Worm (Caenorhabditis elegans) whole organism, L1 larva: Measurements from ENCODE around the gene srlf-3.

Experiments used
- aha-1 ChIP-seq: fragments of 150-350 bp; optimal IDR thresholded peaks from 2 replicates; lab custom pipeline; 2014; ENCODE audit warnings: missing biosample characterization, missing genetic modification characterization
- aly-2 ChIP-seq: fragments of 150-350 bp; optimal IDR thresholded peaks from 2 replicates; lab custom pipeline; 2014; ENCODE audit warnings: missing biosample characterization, missing genetic modification characterization
- mdl-1 ChIP-seq, 2 experiments: fragments of 150-350 bp; optimal IDR thresholded peaks; 2 replicates each; lab custom pipeline; 2014 to 2017; ENCODE audit warnings: missing biosample characterization in 2 of 2, missing genetic modification characterization in 2 of 2, inconsistent platforms in 1 of 2
- nhr-11 ChIP-seq: fragments of 150-350 bp; optimal IDR thresholded peaks from 2 replicates; lab custom pipeline; 2014; ENCODE audit warnings: missing biosample characterization, missing genetic modification characterization
- nhr-237 ChIP-seq: fragments of 150-350 bp; optimal IDR thresholded peaks from 2 replicates; lab custom pipeline; 2014; ENCODE audit warnings: missing biosample characterization, missing genetic modification characterization
- nhr-28 ChIP-seq: fragments of 150-350 bp; optimal IDR thresholded peaks from 2 replicates; lab custom pipeline; 2014; ENCODE audit warnings: missing biosample characterization, missing genetic modification characterization
- nhr-90 ChIP-seq: sonication (generic microtip); optimal IDR thresholded peaks from 2 replicates; lab custom pipeline; 2016; ENCODE audit warnings: mild to moderate bottlenecking, missing genetic modification characterization, missing compliant biosample characterization; ENCODE audit not compliant: poor library complexity
- tbx-2 ChIP-seq: sonication (generic microtip); optimal IDR thresholded peaks from 2 replicates; lab custom pipeline; 2016; ENCODE audit warnings: missing genetic modification characterization, missing compliant biosample characterization

DNA sequence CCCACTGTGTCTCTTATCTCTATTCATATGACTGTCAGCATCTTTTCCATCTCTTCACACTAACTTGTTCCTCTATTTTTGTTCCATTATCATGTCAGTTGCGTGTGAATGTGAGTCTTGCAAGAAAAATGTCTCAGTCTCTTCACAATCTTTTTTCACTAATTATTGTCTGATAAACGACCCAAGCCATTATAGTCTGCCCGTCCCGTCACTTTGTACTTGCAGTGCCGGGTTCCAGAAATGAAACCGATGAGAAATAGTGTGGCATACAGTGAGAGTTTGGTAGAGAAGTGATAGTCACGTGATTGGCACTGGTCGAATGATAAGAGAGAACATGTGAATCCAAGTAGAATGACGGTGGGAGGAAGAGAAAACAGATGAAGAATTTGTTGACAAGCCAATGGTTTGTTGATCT lies 40.3 kb downstream of the srlf-3 start:
- TF ChIP-seq aha-1 (no peak), tbx-2 (tag; lab: Kevin White, UChicago) (peak; percentile 90), mdl-1 (tag; optimal IDR thresholded peaks at IDR 0.05; lab: Kevin White, UChicago) (peak in 1 of 2 experiments; percentile 95), nhr-90 (tag; lab: Kevin White, UChicago) (peak; percentile 93), nhr-28 (tag; lab: Kevin White, UChicago) (no peak), nhr-11 (peak; percentile 72), aly-2 (no peak), nhr-237 (no peak)
